Worm (Caenorhabditis elegans) whole organism, mixed stage, embryonic: ENCODE data around the gene acs-21.

ENCODE experiments used
- ces-1 ChIP-seq: fragments of 150-350 bp; optimal IDR thresholded peaks from 2 replicates; lab custom pipeline; 2014; ENCODE audit warnings: missing biosample characterization, missing genetic modification reagents, missing genetic modification characterization
- mep-1 ChIP-seq: fragments of 150-350 bp; optimal IDR thresholded peaks from 2 replicates; lab custom pipeline; 2017; ENCODE audit warnings: missing biosample characterization, missing genetic modification reagents, missing genetic modification characterization, inconsistent platforms
- nhr-237 ChIP-seq: fragments of 150-350 bp; optimal IDR thresholded peaks from 2 replicates; lab custom pipeline; 2014; ENCODE audit warnings: missing biosample characterization, missing genetic modification characterization
- unc-62 ChIP-seq: fragments of 150-350 bp; optimal IDR thresholded peaks from 2 replicates; lab custom pipeline; 2014; ENCODE audit warnings: missing biosample characterization, missing genetic modification reagents, missing genetic modification characterization

ce11 chrV:3046364-3046763 is 42.5 kb upstream of the acs-21 start:
- TF ChIP-seq unc-62 (GFP tag; lab: Kevin White, UChicago) (no peak), mep-1 (tag; lab: Kevin White, UChicago) (no peak), nhr-237 (tag; lab: Kevin White, UChicago) (no peak), ces-1 (no peak)
